Fruit fly (Drosophila melanogaster): Measurements from ENCODE around the gene CG14722.

- TF ChIP-seq CTCF (optimal IDR thresholded peaks at IDR 0.05) (no peak), CG8478 (optimal IDR thresholded peaks at IDR 0.05) (no peak)
Measured at dm6 chr3R:11777058-11777457, 35.4 kb downstream of the CG14722 start.
